Worm (Caenorhabditis elegans) whole organism, early embryonic: ENCODE results near the gene F46H5.4.

ENCODE experiments used
- B0310.2 ChIP-seq: sonication (generic microtip); optimal IDR thresholded peaks from 2 replicates; lab custom pipeline; 2016; ENCODE audit warnings: mild to moderate bottlenecking, missing genetic modification characterization, missing compliant biosample characterization
- aly-1 ChIP-seq: sonication (generic microtip); optimal IDR thresholded peaks from 2 replicates; lab custom pipeline; 2016; ENCODE audit warnings: missing genetic modification characterization, missing compliant biosample characterization
- ama-1 ChIP-seq: fragments of 150-350 bp; optimal IDR thresholded peaks from 2 replicates; lab custom pipeline; 2014
- ceh-13 ChIP-seq: fragments of 200-800 bp; sonication (Bioruptor generic); optimal IDR thresholded peaks from 2 replicates; lab custom pipeline; 2018; ENCODE audit warnings: mild to moderate bottlenecking, missing genetic modification characterization, missing compliant biosample characterization
- ceh-36 ChIP-seq: sonication (generic microtip); optimal IDR thresholded peaks from 2 replicates; lab custom pipeline; 2016; ENCODE audit warnings: missing genetic modification characterization, inconsistent platforms, missing compliant biosample characterization
- flt-1 ChIP-seq: fragments of 200-800 bp; sonication (Bioruptor generic); IDR thresholded peaks from 2 replicates; pipeline ENCODE4 v1.3.6; 2022; ENCODE audit warnings: missing genetic modification characterization, missing compliant biosample characterization
- hmbx-1 ChIP-seq: sonication (generic microtip); optimal IDR thresholded peaks from 2 replicates; lab custom pipeline; 2016; ENCODE audit warnings: mild to moderate bottlenecking, missing genetic modification characterization, missing compliant biosample characterization
- hmg-4 ChIP-seq: fragments of 200-800 bp; sonication (Bioruptor generic); optimal IDR thresholded peaks from 2 replicates; lab custom pipeline; 2018; ENCODE audit warnings: mild to moderate bottlenecking, missing genetic modification characterization, missing compliant biosample characterization
- hnd-1 ChIP-seq: sonication (generic microtip); optimal IDR thresholded peaks from 2 replicates; lab custom pipeline; 2016; ENCODE audit warnings: missing genetic modification characterization, missing compliant biosample characterization
- pes-1 ChIP-seq: fragments of 200-800 bp; sonication (Bioruptor generic); IDR thresholded peaks from 2 replicates; pipeline ENCODE4 v1.3.6; 2022; ENCODE audit warnings: missing genetic modification reagents, missing genetic modification characterization, missing compliant biosample characterization
- scrt-1 ChIP-seq: fragments of 200-800 bp; sonication (Bioruptor generic); IDR thresholded peaks from 2 replicates; pipeline ENCODE4 v1.3.6; 2022; ENCODE audit warnings: missing genetic modification characterization, missing compliant biosample characterization
- sea-1 ChIP-seq: fragments of 200-800 bp; sonication (Bioruptor generic); conservative IDR thresholded peaks from 2 replicates; pipeline ENCODE4 v1.3.6; 2022; ENCODE audit warnings: missing genetic modification characterization, missing compliant biosample characterization
- tbx-37 ChIP-seq: fragments of 200-800 bp; sonication (Bioruptor generic); conservative IDR thresholded peaks from 2 replicates; pipeline ENCODE4 v1.3.6; 2022; ENCODE audit warnings: missing genetic modification reagents, missing genetic modification characterization, missing compliant biosample characterization
- tra-4 ChIP-seq: sonication (generic microtip); optimal IDR thresholded peaks from 2 replicates; lab custom pipeline; 2017; ENCODE audit warnings: missing genetic modification characterization, missing compliant biosample characterization

DNA sequence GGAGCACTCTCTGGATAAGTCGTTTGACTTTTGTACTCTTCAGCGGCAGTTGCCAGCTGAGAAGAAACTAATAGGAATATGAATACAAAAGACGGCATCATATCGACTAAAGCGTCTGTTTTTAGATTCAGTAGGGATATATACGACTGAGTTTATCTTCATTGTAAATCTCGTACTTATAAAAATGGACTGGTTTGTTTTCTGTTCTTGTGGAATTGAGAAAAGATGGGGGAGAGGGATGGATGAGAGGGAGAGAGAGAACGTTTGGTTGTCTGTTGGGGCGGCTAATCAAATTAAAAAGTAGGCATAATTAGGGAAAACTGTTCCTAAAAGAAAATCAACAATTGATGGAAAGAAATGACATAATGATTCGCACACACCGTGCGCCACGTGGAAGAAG lies 15.0 kb upstream of the F46H5.4 start, which contains the start of gene grd-7:
- no peak for TF ChIP-seq ama-1
- no peak for TF ChIP-seq B0310.2 (tag; lab: Kevin White, UChicago)
- TF ChIP-seq ceh-13 = no peak
- TF ChIP-seq aly-1 (tag; lab: Kevin White, UChicago) = no peak
- TF ChIP-seq flt-1 = no peak
- TF ChIP-seq pes-1 (GFP tag; lab: Robert Waterston, UW) = no peak
- TF ChIP-seq sea-1 (GFP tag; lab: Robert Waterston, UW) = no peak
- TF ChIP-seq ceh-36 (tag; lab: Kevin White, UChicago) = no peak
- no peak for TF ChIP-seq scrt-1 (GFP tag; lab: Robert Waterston, UW)
- TF ChIP-seq tra-4 (tag; lab: Kevin White, UChicago) = no peak
- no peak for TF ChIP-seq tbx-37 (GFP tag; lab: Robert Waterston, UW)
- no peak for TF ChIP-seq hnd-1 (tag; lab: Kevin White, UChicago)
- no peak for TF ChIP-seq hmbx-1
- TF ChIP-seq hmg-4 (GFP tag; lab: Kevin White, UChicago) = no peak
